Fruit fly (Drosophila melanogaster) whole organism, embryonic: Measurements from ENCODE around the gene elgi.
A peak's percentile ranks its signal among the peaks of the same experiment; 100 is the strongest.

Experiments used
- Bgb ChIP-seq: fragments of 200-800 bp; sonication (Bioruptor generic); IDR thresholded peaks from 2 replicates; pipeline ENCODE4 v1.3.6; 2022; ENCODE audit warnings: missing biosample characterization, missing genetic modification characterization; ENCODE audit not compliant: partially characterized antibody
- CG11093 ChIP-seq: fragments of 200-800 bp; sonication (Bioruptor generic); IDR thresholded peaks from 3 replicates; pipeline ENCODE4 v1.3.6; 2022; ENCODE audit warnings: missing biosample characterization, missing genetic modification characterization
- CG11398 ChIP-seq: fragments of 200-800 bp; sonication (Bioruptor generic); optimal IDR thresholded peaks from 2 replicates; lab custom pipeline; 2016; ENCODE audit warnings: missing biosample characterization, missing genetic modification characterization
- CG11504 ChIP-seq: fragments of 200-800 bp; sonication (Bioruptor generic); optimal IDR thresholded peaks from 3 replicates; lab custom pipeline; 2019; ENCODE audit warnings: missing biosample characterization, mild to moderate bottlenecking, missing genetic modification characterization, moderate library complexity
- CG11696 ChIP-seq: fragments of 200-800 bp; sonication (Bioruptor generic); IDR thresholded peaks from 2 replicates; pipeline ENCODE4 v1.3.6; 2022; ENCODE audit warnings: missing biosample characterization, missing genetic modification characterization
- CG1233 ChIP-seq: fragments of 200-800 bp; sonication (Bioruptor generic); optimal IDR thresholded peaks from 4 replicates; lab custom pipeline; 2018; ENCODE audit warnings: missing biosample characterization, mild to moderate bottlenecking, missing genetic modification characterization
- CG12391 ChIP-seq: fragments of 200-800 bp; sonication (Bioruptor generic); optimal IDR thresholded peaks from 3 replicates; lab custom pipeline; 2018; ENCODE audit warnings: missing biosample characterization, mild to moderate bottlenecking, missing genetic modification characterization, moderate library complexity
- CG12744 ChIP-seq: fragments of 200-800 bp; sonication (Bioruptor generic); optimal IDR thresholded peaks from 2 replicates; lab custom pipeline; 2016; ENCODE audit warnings: missing biosample characterization, missing genetic modification characterization
- CG14441 ChIP-seq: fragments of 200-800 bp; sonication (Bioruptor generic); IDR thresholded peaks from 2 replicates; pipeline ENCODE4 v1.3.6; 2022; ENCODE audit warnings: missing biosample characterization, missing genetic modification characterization
- CG14965 ChIP-seq: fragments of 200-800 bp; sonication (Bioruptor generic); optimal IDR thresholded peaks from 2 replicates; lab custom pipeline; 2016; ENCODE audit warnings: missing biosample characterization, missing genetic modification characterization, borderline replicate concordance
- CG15011 ChIP-seq: fragments of 200-800 bp; sonication (Bioruptor generic); optimal IDR thresholded peaks from 3 replicates; lab custom pipeline; 2018; ENCODE audit warnings: missing biosample characterization, mild to moderate bottlenecking, missing genetic modification characterization
- CG17328 ChIP-seq: fragments of 200-800 bp; sonication (Bioruptor generic); IDR thresholded peaks from 2 replicates; pipeline ENCODE4 v1.3.6; 2022; ENCODE audit warnings: missing biosample characterization, missing genetic modification characterization
- CG1792 ChIP-seq: fragments of 200-800 bp; sonication (Bioruptor generic); optimal IDR thresholded peaks from 2 replicates; lab custom pipeline; 2016; ENCODE audit warnings: missing biosample characterization, missing genetic modification characterization
- CG18262 ChIP-seq: fragments of 200-800 bp; optimal IDR thresholded peaks from 3 replicates; lab custom pipeline; 2019; ENCODE audit warnings: missing biosample characterization, mild to moderate bottlenecking, missing genetic modification characterization, moderate library complexity
- CG3163 ChIP-seq: fragments of 200-800 bp; sonication (Bioruptor generic); optimal IDR thresholded peaks from 3 replicates; lab custom pipeline; 2016; ENCODE audit warnings: missing biosample characterization, missing genetic modification characterization
- CG32772 ChIP-seq: fragments of 200-800 bp; sonication (Bioruptor generic); IDR thresholded peaks from 2 replicates; pipeline ENCODE4 v1.3.6; 2022; ENCODE audit warnings: missing biosample characterization, missing genetic modification characterization
- CG34422 ChIP-seq: fragments of 200-800 bp; sonication (Bioruptor generic); IDR thresholded peaks from 3 replicates; pipeline ENCODE4 v1.3.6; 2022; ENCODE audit warnings: missing biosample characterization, missing genetic modification characterization
- CG3847 ChIP-seq: fragments of 200-800 bp; sonication (Bioruptor generic); IDR thresholded peaks from 2 replicates; pipeline ENCODE4 v1.3.6; 2022; ENCODE audit warnings: missing biosample characterization, missing genetic modification characterization
- CG5953 ChIP-seq: fragments of 200-800 bp; sonication (Bioruptor generic); IDR thresholded peaks from 2 replicates; pipeline ENCODE4 v1.3.6; 2022; ENCODE audit warnings: missing biosample characterization, missing genetic modification characterization
- CG6813 ChIP-seq: fragments of 200-800 bp; sonication (Bioruptor generic); optimal IDR thresholded peaks from 2 replicates; lab custom pipeline; 2017; ENCODE audit warnings: missing biosample characterization, missing genetic modification characterization, mild to moderate bottlenecking, moderate library complexity, missing genetic modification reagents
- CG8089 ChIP-seq: fragments of 200-800 bp; sonication (Bioruptor generic); optimal IDR thresholded peaks from 3 replicates; lab custom pipeline; 2016; ENCODE audit warnings: missing biosample characterization, missing genetic modification characterization
- CG8281 ChIP-seq: fragments of 200-800 bp; sonication (Bioruptor generic); optimal IDR thresholded peaks from 2 replicates; lab custom pipeline; 2018; ENCODE audit warnings: missing biosample characterization, mild to moderate bottlenecking, missing genetic modification characterization, moderate library complexity
- CG8944 ChIP-seq: fragments of 200-800 bp; sonication (Bioruptor generic); optimal IDR thresholded peaks from 3 replicates; lab custom pipeline; 2016; ENCODE audit warnings: missing biosample characterization, missing genetic modification characterization
- CG9727 ChIP-seq: fragments of 200-800 bp; sonication (Bioruptor generic); optimal IDR thresholded peaks from 3 replicates; lab custom pipeline; 2017; ENCODE audit warnings: missing biosample characterization, mild to moderate bottlenecking, missing genetic modification characterization
- D ChIP-seq, 2 experiments: fragments of 200-800 bp in 1 of 2; fragments of >200 bp in 1 of 2; sonication (Bioruptor generic) in 1 of 2; optimal IDR thresholded peaks; 2 replicates in 1 of 2; 3 replicates in 1 of 2; lab custom pipeline; 2017; ENCODE audit warnings: mild to moderate bottlenecking in 1 of 2, missing biosample characterization in 1 of 2, missing genetic modification characterization in 1 of 2, missing genetic modification reagents in 1 of 2
- Dll ChIP-seq: fragments of 200-800 bp; sonication (Bioruptor generic); IDR thresholded peaks from 4 replicates; pipeline ENCODE4 v1.3.6; 2022; ENCODE audit warnings: missing biosample characterization, missing genetic modification characterization; ENCODE audit not compliant: partially characterized antibody
- Ets97D ChIP-seq: fragments of 200-800 bp; sonication (Bioruptor generic); optimal IDR thresholded peaks from 3 replicates; lab custom pipeline; 2016; ENCODE audit warnings: missing biosample characterization, missing genetic modification characterization
- Gug ChIP-seq: fragments of 200-800 bp; sonication (Bioruptor generic); IDR thresholded peaks from 4 replicates; pipeline ENCODE4 v1.3.6; 2022; ENCODE audit warnings: missing biosample characterization, missing genetic modification characterization
- HLH3B ChIP-seq: fragments of 200-800 bp; sonication (Bioruptor generic); IDR thresholded peaks from 2 replicates; pipeline ENCODE4 v1.3.6; 2022; ENCODE audit warnings: missing biosample characterization, missing genetic modification characterization
- Jarid2 ChIP-seq: fragments of 200-800 bp; sonication (Bioruptor generic); optimal IDR thresholded peaks from 3 replicates; lab custom pipeline; 2017; ENCODE audit warnings: mild to moderate bottlenecking, missing biosample characterization, missing genetic modification reagents, missing genetic modification characterization
- Meics ChIP-seq: fragments of 200-800 bp; sonication (Bioruptor generic); optimal IDR thresholded peaks from 2 replicates; lab custom pipeline; 2017; ENCODE audit warnings: missing biosample characterization, mild to moderate bottlenecking, missing genetic modification characterization
- Mrtf ChIP-seq: fragments of 200-800 bp; sonication (Bioruptor generic); IDR thresholded peaks from 3 replicates; pipeline ENCODE4 v1.3.6; 2022; ENCODE audit warnings: missing biosample characterization, missing genetic modification characterization
- Optix ChIP-seq: fragments of 200-800 bp; sonication (Bioruptor generic); IDR thresholded peaks from 3 replicates; pipeline ENCODE4 v1.3.6; 2022; ENCODE audit warnings: missing biosample characterization, missing genetic modification characterization
- Rx ChIP-seq: fragments of 200-800 bp; sonication (Bioruptor generic); IDR thresholded peaks from 2 replicates; pipeline ENCODE4 v1.3.6; 2022; ENCODE audit warnings: missing biosample characterization, missing genetic modification characterization
- Taf1 ChIP-seq: fragments of 200-800 bp; sonication (Bioruptor generic); IDR thresholded peaks from 2 replicates; pipeline ENCODE4 v1.3.6; 2022; ENCODE audit warnings: missing biosample characterization, missing genetic modification characterization
- Xrp1 ChIP-seq: fragments of 200-800 bp; sonication (Bioruptor generic); IDR thresholded peaks from 2 replicates; pipeline ENCODE4 v1.3.6; 2022; ENCODE audit warnings: missing biosample characterization, missing genetic modification characterization
- bigmax ChIP-seq: fragments of 200-800 bp; sonication (Bioruptor generic); optimal IDR thresholded peaks from 2 replicates; lab custom pipeline; 2018; ENCODE audit warnings: missing biosample characterization, mild to moderate bottlenecking, missing genetic modification characterization
- cas ChIP-seq: fragments of 200-800 bp; sonication (Bioruptor generic); IDR thresholded peaks from 2 replicates; pipeline ENCODE4 v1.3.6; 2022; ENCODE audit warnings: missing biosample characterization, missing genetic modification characterization
- ci ChIP-seq: fragments of 200-800 bp; sonication (Bioruptor generic); IDR thresholded peaks from 3 replicates; pipeline ENCODE4 v1.3.6; 2022; ENCODE audit warnings: missing biosample characterization, missing genetic modification characterization
- ems ChIP-seq: fragments of 200-800 bp; sonication (Bioruptor generic); optimal IDR thresholded peaks from 3 replicates; lab custom pipeline; 2016; ENCODE audit warnings: missing biosample characterization, missing genetic modification characterization
- grau ChIP-seq: fragments of 200-800 bp; optimal IDR thresholded peaks from 3 replicates; lab custom pipeline; 2019; ENCODE audit warnings: missing biosample characterization, mild to moderate bottlenecking, missing genetic modification characterization, moderate library complexity
- gsb-n ChIP-seq: fragments of 200-800 bp; sonication (Bioruptor generic); optimal IDR thresholded peaks from 3 replicates; lab custom pipeline; 2018; ENCODE audit warnings: missing biosample characterization, mild to moderate bottlenecking, missing genetic modification characterization
- h ChIP-seq: fragments of >200 bp; optimal IDR thresholded peaks from 2 replicates; lab custom pipeline; 2017
- hb ChIP-seq: fragments of 200-800 bp; sonication (Bioruptor generic); IDR thresholded peaks from 3 replicates; pipeline ENCODE4 v1.3.6; 2022; ENCODE audit warnings: missing biosample characterization, missing genetic modification characterization; ENCODE audit not compliant: partially characterized antibody
- run ChIP-seq: fragments of 200-800 bp; sonication (Bioruptor generic); optimal IDR thresholded peaks from 3 replicates; lab custom pipeline; 2018; ENCODE audit warnings: missing biosample characterization, mild to moderate bottlenecking, missing genetic modification characterization
- sisA ChIP-seq: fragments of 200-800 bp; sonication (Bioruptor generic); IDR thresholded peaks from 2 replicates; pipeline ENCODE4 v1.3.6; 2022; ENCODE audit warnings: missing biosample characterization, missing genetic modification characterization
- slbo ChIP-seq: fragments of 200-800 bp; sonication (Bioruptor generic); IDR thresholded peaks from 2 replicates; pipeline ENCODE4 v1.3.6; 2022; ENCODE audit warnings: missing biosample characterization, missing genetic modification characterization
- slou ChIP-seq: fragments of 200-800 bp; sonication (Bioruptor generic); optimal IDR thresholded peaks from 3 replicates; lab custom pipeline; 2016; ENCODE audit warnings: missing biosample characterization, missing genetic modification characterization
- stc ChIP-seq: fragments of 200-800 bp; sonication (Bioruptor generic); IDR thresholded peaks from 2 replicates; pipeline ENCODE4 v1.3.6; 2022; ENCODE audit warnings: missing biosample characterization, missing genetic modification characterization
- ttk ChIP-seq: fragments of 200-800 bp; sonication (Bioruptor generic); IDR thresholded peaks from 2 replicates; pipeline ENCODE4 v2.1.2; 2022; ENCODE audit warnings: missing biosample characterization, missing genetic modification characterization
- vnd ChIP-seq: fragments of 200-800 bp; sonication (Bioruptor generic); IDR thresholded peaks from 3 replicates; pipeline ENCODE4 v1.3.6; 2022; ENCODE audit warnings: missing biosample characterization, missing genetic modification characterization; ENCODE audit not compliant: partially characterized antibody
- wdn ChIP-seq: fragments of 200-800 bp; sonication (Bioruptor generic); IDR thresholded peaks from 2 replicates; pipeline ENCODE4 v1.3.6; 2022; ENCODE audit warnings: missing biosample characterization, missing genetic modification characterization

The elgi gene

dm6 chr3L:15977565-15977964 is 21.2 kb downstream of the elgi start (continued):
- no peak for TF ChIP-seq hb (GFP tag; lab: Robert Waterston, UW)
- TF ChIP-seq Optix (GFP tag; lab: Robert Waterston, UW): no peak
- peak; percentile 59 for TF ChIP-seq ttk
- no peak for TF ChIP-seq CG8944 (GFP tag; lab: Kevin White, UChicago)
- no peak for TF ChIP-seq gsb-n (tag; lab: Kevin White, UChicago)
- TF ChIP-seq Gug (GFP tag; lab: Robert Waterston, UW): peak; percentile 54; the same call in 3 of the 4 replicates
- no peak for TF ChIP-seq cas (GFP tag; lab: Robert Waterston, UW)
- no peak for TF ChIP-seq CG12744 (GFP tag; lab: Kevin White, UChicago)
- peak; percentile 54 for TF ChIP-seq CG9727 (GFP tag; lab: Kevin White, UChicago)
- no peak for TF ChIP-seq CG3847 (GFP tag; lab: Robert Waterston, UW)
- no peak for TF ChIP-seq CG11398 (GFP tag; lab: Kevin White, UChicago)
- TF ChIP-seq Mrtf (GFP tag; lab: Robert Waterston, UW): no peak
- peak; percentile 73 for TF ChIP-seq Xrp1 (GFP tag; lab: Robert Waterston, UW)
- TF ChIP-seq slou (GFP tag; lab: Kevin White, UChicago): no peak
- no peak for TF ChIP-seq wdn
- TF ChIP-seq CG6813 (GFP tag; lab: Kevin White, UChicago): peak; percentile 20
- no peak for TF ChIP-seq Jarid2 (GFP tag; lab: Kevin White, UChicago)
- TF ChIP-seq h (lab: Kevin White, UChicago): no peak
- no peak for TF ChIP-seq CG8281 (tag; lab: Kevin White, UChicago)
- peak; percentile 66 for TF ChIP-seq CG18262
- peak; percentile 58 for TF ChIP-seq slbo
- no peak for TF ChIP-seq vnd (GFP tag; lab: Robert Waterston, UW)
- no peak for TF ChIP-seq Dll (GFP tag; lab: Robert Waterston, UW)
- TF ChIP-seq Ets97D: no peak
- peak; percentile 21 for TF ChIP-seq ems
- no peak for TF ChIP-seq CG5953 (GFP tag; lab: Robert Waterston, UW)
- TF ChIP-seq CG1233 (GFP tag; lab: Kevin White, UChicago): peak; percentile 49
- no peak for TF ChIP-seq ci (GFP tag; lab: Robert Waterston, UW)
- peak; percentile 37 for TF ChIP-seq CG12391 (tag; lab: Kevin White, UChicago)
- no peak for TF ChIP-seq CG14965 (GFP tag; lab: Kevin White, UChicago)
- no peak for TF ChIP-seq CG3163 (GFP tag; lab: Kevin White, UChicago)
- no peak for TF ChIP-seq CG15011
- no peak for TF ChIP-seq Bgb (GFP tag; lab: Robert Waterston, UW)
- peak; percentile 44 for TF ChIP-seq grau (tag; lab: Kevin White, UChicago)
- TF ChIP-seq CG11504 (tag; lab: Kevin White, UChicago): peak; percentile 72
- TF ChIP-seq sisA: peak; percentile 42
- TF ChIP-seq Meics (GFP tag; lab: Kevin White, UChicago): peak; percentile 50
- TF ChIP-seq bigmax (GFP tag; lab: Kevin White, UChicago): no peak
- no peak for TF ChIP-seq run
- peak; percentile 27; the same call in 1 of the 2 replicates for TF ChIP-seq Rx (GFP tag; lab: Robert Waterston, UW)
- 0 out of 2 replicates have a peak, but pooled peaks have one; percentile 31 for TF ChIP-seq Taf1 (GFP tag; lab: Robert Waterston, UW)
- TF ChIP-seq CG11093: peak; percentile 63; the same call in 2 of the 3 replicates
- peak; percentile 67; the same call in 2 of the 3 replicates for TF ChIP-seq CG34422 (GFP tag; lab: Robert Waterston, UW)
- TF ChIP-seq CG14441 (GFP tag; lab: Robert Waterston, UW): peak; percentile 66
- no peak for TF ChIP-seq CG32772 (GFP tag; lab: Robert Waterston, UW)
- TF ChIP-seq HLH3B (GFP tag; lab: Robert Waterston, UW): peak; percentile 52; the same call in 1 of the 2 replicates
- no peak for TF ChIP-seq CG1792 (GFP tag; lab: Kevin White, UChicago)
- no peak for TF ChIP-seq D (optimal IDR thresholded peaks at IDR 0.05; lab: Kevin White, UChicago)
- no peak for TF ChIP-seq D (GFP tag; optimal IDR thresholded peaks at IDR 0.05; lab: Kevin White, UChicago)
- TF ChIP-seq CG11696 (GFP tag; lab: Robert Waterston, UW): peak; percentile 10; the same call in 1 of the 2 replicates
- TF ChIP-seq stc (GFP tag; lab: Robert Waterston, UW): peak; percentile 74
- no peak for TF ChIP-seq CG8089 (GFP tag; lab: Kevin White, UChicago)
- TF ChIP-seq CG17328 (GFP tag; lab: Robert Waterston, UW): peak; percentile 46; the same call in 1 of the 2 replicates
